Worm (Caenorhabditis elegans): ENCODE data around the gene R160.2.

DNA sequence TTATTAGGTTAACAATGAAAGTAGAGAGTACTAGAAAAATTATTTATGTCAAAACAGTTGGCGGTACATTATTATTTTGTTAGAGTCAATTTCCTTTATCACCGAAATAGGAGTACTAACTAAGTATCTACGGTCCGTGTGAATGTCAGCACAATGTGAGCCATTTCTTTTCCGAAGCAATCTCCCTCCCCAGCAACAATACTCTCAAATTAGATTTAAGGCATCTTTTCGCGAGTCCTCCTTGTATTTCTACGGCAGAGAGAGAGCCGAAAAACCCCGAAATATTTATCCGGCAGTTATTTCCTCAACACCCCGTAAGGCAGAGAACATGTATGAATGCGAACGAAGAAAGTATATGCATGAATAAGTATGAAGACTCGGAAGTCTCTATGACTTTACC lies 38.6 kb upstream of the R160.2 start:
- TF ChIP-seq scrt-1 (GFP tag; IDR thresholded peaks at IDR 0.05) (no peak), sea-1 (GFP tag; conservative IDR thresholded peaks at IDR 0.05) (no peak), aly-1 (tag; optimal IDR thresholded peaks at IDR 0.05) (no peak), ceh-13 (GFP tag; optimal IDR thresholded peaks at IDR 0.05) (no peak), tra-4 (tag; optimal IDR thresholded peaks at IDR 0.05) (no peak)

All from whole organism, early embryonic.